Worm (Caenorhabditis elegans): ENCODE measurements around the gene F59A6.2.

The F59A6.2 gene

DNA sequence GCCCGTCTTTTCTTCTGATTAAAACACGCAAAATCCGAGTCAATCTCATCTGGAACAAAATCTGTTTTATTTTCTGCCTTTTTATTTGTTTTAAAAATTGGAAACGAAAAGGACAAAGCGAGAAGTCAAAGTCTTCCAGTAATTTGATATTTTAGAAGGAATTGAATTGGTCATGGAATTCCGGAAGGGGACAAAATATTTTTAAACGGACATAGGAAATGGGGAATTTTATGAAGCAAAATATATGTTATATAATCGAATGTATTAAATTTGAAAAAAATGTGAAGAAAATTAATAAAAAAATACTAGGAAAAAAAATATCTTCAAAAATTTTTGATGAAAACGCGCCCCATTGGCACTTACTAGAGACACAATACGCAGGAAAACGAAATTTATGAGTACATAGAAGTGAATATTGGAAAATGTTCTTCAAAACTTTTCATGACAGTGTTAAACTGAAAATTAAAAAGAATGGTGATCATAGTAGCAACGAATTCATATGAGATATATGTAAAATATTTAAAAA, 26.2 kb downstream of the F59A6.2 start, which contains the start of gene F33G12.7:
Gene F33G12.7 (minus strand): TSS at position 51 of the 526 bp plus-strand sequence.
- TF ChIP-seq ces-1 (GFP tag; optimal IDR thresholded peaks at IDR 0.05) (no peak), zip-4 (GFP tag; optimal IDR thresholded peaks at IDR 0.05) (no peak), lsy-2 (tag; optimal IDR thresholded peaks at IDR 0.05) (peak in 1 of 2 experiments; percentile 43), tlp-1 (tag; optimal IDR thresholded peaks at IDR 0.05) (no peak), nhr-47 (tag; optimal IDR thresholded peaks at IDR 0.05) (no peak), lin-35 (GFP tag; optimal IDR thresholded peaks at IDR 0.05) (peak in 1 of 2 experiments; percentile 50), egl-27 (tag; optimal IDR thresholded peaks at IDR 0.05) (no peak), ceh-63 (GFP tag; optimal IDR thresholded peaks at IDR 0.05) (no peak), mdl-1 (tag; optimal IDR thresholded peaks at IDR 0.05) (no peak), efl-1 (optimal IDR thresholded peaks at IDR 0.05) (peak in 1 of 2 experiments; percentile 22), efl-1 (GFP tag; optimal IDR thresholded peaks at IDR 0.05 in 1 of 2) (peak; percentile 46 to 84), fkh-4 (tag; optimal IDR thresholded peaks at IDR 0.05; ENCODE audit: borderline replicate concordance) (no peak), pag-3 (tag; optimal IDR thresholded peaks at IDR 0.05; ENCODE audit: borderline replicate concordance, insufficient read depth) (no peak), unc-130 (tag; optimal IDR thresholded peaks at IDR 0.05) (no peak), fos-1 (tag; optimal IDR thresholded peaks at IDR 0.05) (no peak), dpl-1 (GFP tag; optimal IDR thresholded peaks at IDR 0.05) (peak in 2 of 3 experiments; percentile 16 to 59), xbp-1 (tag; optimal IDR thresholded peaks at IDR 0.05) (no peak), nhr-237 (tag; optimal IDR thresholded peaks at IDR 0.05) (no peak), dsc-1 (tag; optimal IDR thresholded peaks at IDR 0.05) (no peak), rnt-1 (tag; optimal IDR thresholded peaks at IDR 0.05) (no peak), sox-4 (tag; optimal IDR thresholded peaks at IDR 0.05) (no peak)

DNA sequence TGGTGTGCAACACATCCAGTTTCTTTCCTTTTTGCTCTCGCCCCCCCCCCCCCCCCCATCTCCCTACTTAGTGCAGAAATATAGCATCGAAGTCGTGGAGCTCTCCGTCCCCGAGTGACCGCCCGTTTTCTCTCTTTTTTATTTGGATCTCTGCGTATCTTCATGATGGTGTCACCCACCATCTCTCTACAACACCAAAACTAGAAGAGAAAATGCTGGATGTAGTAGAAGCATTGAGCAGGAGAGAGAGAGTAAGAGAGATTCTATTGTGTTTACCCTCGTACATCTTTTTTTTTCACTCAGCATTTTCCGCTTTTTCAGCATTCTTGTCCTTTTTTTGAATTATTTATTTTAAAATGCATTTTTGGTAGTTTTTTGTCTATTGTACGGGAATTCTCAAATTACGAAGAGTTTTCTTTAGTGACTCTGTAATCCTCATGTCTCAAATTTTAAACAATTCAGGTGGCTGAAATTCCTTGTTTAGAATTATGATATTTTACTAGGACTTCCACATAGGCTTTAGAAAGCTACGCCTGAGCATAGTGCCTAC, 28.0 kb downstream of the F59A6.2 start:
- TF ChIP-seq nhr-71 (tag; optimal IDR thresholded peaks at IDR 0.05) (peak; percentile 14), snu-23 (GFP tag; optimal IDR thresholded peaks at IDR 0.05) (peak; percentile 8), swsn-7 (tag; optimal IDR thresholded peaks at IDR 0.05) (no peak), unc-86 (tag; optimal IDR thresholded peaks at IDR 0.05) (peak; percentile 57), efl-1 (optimal IDR thresholded peaks at IDR 0.05) (no peak), efl-1 (GFP tag; optimal IDR thresholded peaks at IDR 0.05 in 1 of 2) (peak in 1 of 2 experiments; percentile 62), fos-1 (tag; optimal IDR thresholded peaks at IDR 0.05) (no peak), lin-14 (GFP tag; optimal IDR thresholded peaks at IDR 0.05) (peak; percentile 78), mep-1 (tag; optimal IDR thresholded peaks at IDR 0.05) (peak; percentile 8), fkh-10 (GFP tag; optimal IDR thresholded peaks at IDR 0.05) (peak; percentile 63), zag-1 (tag; optimal IDR thresholded peaks at IDR 0.05) (no peak), fkh-8 (tag; optimal IDR thresholded peaks at IDR 0.05) (peak; percentile 36), ceh-82 (tag; optimal IDR thresholded peaks at IDR 0.05) (peak in 1 of 3 experiments; percentile 47), lsy-2 (tag; optimal IDR thresholded peaks at IDR 0.05) (peak in 1 of 2 experiments; percentile 28), elt-2 (tag; optimal IDR thresholded peaks at IDR 0.05) (no peak), ceh-8 (GFP tag; optimal IDR thresholded peaks at IDR 0.05) (no peak)

DNA sequence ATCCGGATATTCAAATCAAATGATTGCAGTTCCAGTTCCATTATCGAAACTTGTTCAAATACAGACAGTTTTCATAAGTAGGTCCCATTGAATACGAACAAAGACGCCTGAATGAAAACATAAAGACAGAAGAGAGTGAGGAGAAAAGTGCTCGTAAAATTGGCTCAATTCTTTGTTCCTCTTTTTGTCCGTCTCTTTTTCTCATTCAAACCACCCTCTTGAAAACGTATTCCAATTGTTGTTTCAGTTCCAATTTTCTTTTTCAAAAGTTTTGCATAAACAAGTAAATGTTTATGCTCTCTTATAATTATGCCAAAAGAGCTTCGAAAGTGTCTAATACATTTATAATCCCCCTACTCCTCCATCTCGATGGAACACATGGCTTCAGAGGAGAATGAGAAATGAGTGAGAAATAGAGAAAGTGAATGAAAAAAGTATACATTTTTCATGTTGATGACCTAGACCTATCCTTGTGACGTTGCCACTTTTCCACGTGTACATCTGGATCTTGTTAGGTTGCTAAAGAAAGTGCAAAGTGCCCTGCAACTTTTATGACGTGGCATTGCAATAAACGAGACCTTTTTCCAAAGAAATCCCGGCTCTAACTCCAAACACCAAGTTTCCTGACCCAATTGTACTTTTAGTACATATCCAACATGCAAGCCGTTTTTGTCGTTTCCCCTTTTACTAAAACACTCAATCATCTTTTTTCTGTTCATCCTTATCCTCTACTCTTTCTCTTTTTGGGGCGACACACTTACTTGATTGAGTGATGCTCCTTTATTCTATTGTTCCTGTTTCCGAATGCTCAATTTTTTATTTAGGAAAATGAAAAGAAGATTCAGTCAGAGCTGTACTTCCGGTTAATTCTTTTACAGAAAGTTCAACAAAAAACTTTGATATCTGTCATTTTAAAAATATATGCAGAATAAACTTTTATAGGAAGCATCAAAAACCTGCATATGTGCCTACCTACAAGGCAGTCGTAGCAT, 32.0 kb downstream of the F59A6.2 start:
- TF ChIP-seq nhr-47 (tag; optimal IDR thresholded peaks at IDR 0.05), result no peak
- no peak for TF ChIP-seq egl-13 (tag; optimal IDR thresholded peaks at IDR 0.05)
- no peak for TF ChIP-seq zip-4 (GFP tag; optimal IDR thresholded peaks at IDR 0.05)
- peak; percentile 87 for TF ChIP-seq fkh-10 (GFP tag; optimal IDR thresholded peaks at IDR 0.05)
- TF ChIP-seq lin-14 (GFP tag; optimal IDR thresholded peaks at IDR 0.05), result peak; percentile 58
- no peak for TF ChIP-seq mab-9 (GFP tag; IDR thresholded peaks at IDR 0.05)
- TF ChIP-seq snu-23 (GFP tag; optimal IDR thresholded peaks at IDR 0.05), result no peak
- TF ChIP-seq C04F5.9 (tag; optimal IDR thresholded peaks at IDR 0.05), result no peak
- TF ChIP-seq efl-3 (GFP tag; optimal IDR thresholded peaks at IDR 0.05), result no peak
- no peak for TF ChIP-seq rnt-1 (tag; optimal IDR thresholded peaks at IDR 0.05)
